Fruit fly (Drosophila melanogaster): Measurements from ENCODE around the gene Pfdn2.

The Pfdn2 gene

dm6 chr3L:11053843-11054242 lies 20.3 kb downstream of the Pfdn2 start, which contains the start of gene CG7888:
TSS of gene CG7888 (plus strand) at chr3L:11054035.
- TF ChIP-seq CG8478 (optimal IDR thresholded peaks at IDR 0.05) (no peak), usp (GFP tag; optimal IDR thresholded peaks at IDR 0.05) (no peak), pan (optimal IDR thresholded peaks at IDR 0.05) (no peak), EcR (GFP tag; optimal IDR thresholded peaks at IDR 0.05) (no peak), psq (optimal IDR thresholded peaks at IDR 0.05) (no peak), Dll (optimal IDR thresholded peaks at IDR 0.05) (no peak)

- TF ChIP-seq Dll (optimal IDR thresholded peaks at IDR 0.05) (no peak), CG8478 (optimal IDR thresholded peaks at IDR 0.05) (no peak), usp (GFP tag; optimal IDR thresholded peaks at IDR 0.05) (no peak), EcR (GFP tag; optimal IDR thresholded peaks at IDR 0.05) (no peak), psq (optimal IDR thresholded peaks at IDR 0.05) (no peak), pan (optimal IDR thresholded peaks at IDR 0.05) (no peak)
Measured at dm6 chr3L:11052760-11053259, 21.4 kb downstream of the Pfdn2 start.

dm6 chr3L:11051271-11051670 lies 22.9 kb downstream of the Pfdn2 start, which contains the start of gene CG43693:
TSS of gene CG43693 (minus strand) at chr3L:11051371.
- no peak for TF ChIP-seq psq (optimal IDR thresholded peaks at IDR 0.05)
- TF ChIP-seq usp (GFP tag; optimal IDR thresholded peaks at IDR 0.05): no peak
- TF ChIP-seq pan (optimal IDR thresholded peaks at IDR 0.05): no peak
- TF ChIP-seq Dll (optimal IDR thresholded peaks at IDR 0.05): no peak
- TF ChIP-seq EcR (GFP tag; optimal IDR thresholded peaks at IDR 0.05): no peak
- TF ChIP-seq CG8478 (optimal IDR thresholded peaks at IDR 0.05): no peak

- no peak for TF ChIP-seq EcR (GFP tag; optimal IDR thresholded peaks at IDR 0.05)
- TF ChIP-seq Dll (optimal IDR thresholded peaks at IDR 0.05): no peak
- TF ChIP-seq CG8478 (optimal IDR thresholded peaks at IDR 0.05): no peak
- TF ChIP-seq usp (GFP tag; optimal IDR thresholded peaks at IDR 0.05): no peak
- TF ChIP-seq psq (optimal IDR thresholded peaks at IDR 0.05): no peak
- TF ChIP-seq pan (optimal IDR thresholded peaks at IDR 0.05): no peak
Measured at dm6 chr3L:11049414-11049813, 24.8 kb downstream of the Pfdn2 start.

- TF ChIP-seq pan (optimal IDR thresholded peaks at IDR 0.05) (no peak), usp (GFP tag; optimal IDR thresholded peaks at IDR 0.05) (no peak), psq (optimal IDR thresholded peaks at IDR 0.05) (no peak), EcR (GFP tag; optimal IDR thresholded peaks at IDR 0.05) (no peak), Dll (optimal IDR thresholded peaks at IDR 0.05) (no peak), CG8478 (optimal IDR thresholded peaks at IDR 0.05) (no peak)
Measured at dm6 chr3L:11047877-11048276, 26.3 kb downstream of the Pfdn2 start.

dm6 chr3L:11046559-11046958 lies 27.6 kb downstream of the Pfdn2 start:
- TF ChIP-seq Dll (optimal IDR thresholded peaks at IDR 0.05) (no peak), EcR (GFP tag; optimal IDR thresholded peaks at IDR 0.05) (no peak), CG8478 (optimal IDR thresholded peaks at IDR 0.05) (no peak), psq (optimal IDR thresholded peaks at IDR 0.05) (no peak), pan (optimal IDR thresholded peaks at IDR 0.05) (no peak), usp (GFP tag; optimal IDR thresholded peaks at IDR 0.05) (no peak)

- TF ChIP-seq CG8478 (optimal IDR thresholded peaks at IDR 0.05) (no peak), EcR (GFP tag; optimal IDR thresholded peaks at IDR 0.05) (no peak), usp (GFP tag; optimal IDR thresholded peaks at IDR 0.05) (no peak), psq (optimal IDR thresholded peaks at IDR 0.05) (no peak), Dll (optimal IDR thresholded peaks at IDR 0.05) (no peak)
Measured at dm6 chr3L:11045009-11045408, 29.2 kb downstream of the Pfdn2 start.

- no peak for TF ChIP-seq psq (optimal IDR thresholded peaks at IDR 0.05)
- TF ChIP-seq CG8478 (optimal IDR thresholded peaks at IDR 0.05): no peak
- TF ChIP-seq pan (optimal IDR thresholded peaks at IDR 0.05): no peak
- TF ChIP-seq Dll (optimal IDR thresholded peaks at IDR 0.05): no peak
- TF ChIP-seq EcR (GFP tag; optimal IDR thresholded peaks at IDR 0.05): no peak
- no peak for TF ChIP-seq usp (GFP tag; optimal IDR thresholded peaks at IDR 0.05)
Measured at dm6 chr3L:11043650-11044049, 30.5 kb downstream of the Pfdn2 start.

- TF ChIP-seq usp (GFP tag; optimal IDR thresholded peaks at IDR 0.05): no peak
- TF ChIP-seq Dll (optimal IDR thresholded peaks at IDR 0.05): no peak
- TF ChIP-seq EcR (GFP tag; optimal IDR thresholded peaks at IDR 0.05): no peak
- TF ChIP-seq CG8478 (optimal IDR thresholded peaks at IDR 0.05): no peak
- no peak for TF ChIP-seq psq (optimal IDR thresholded peaks at IDR 0.05)
- TF ChIP-seq pan (optimal IDR thresholded peaks at IDR 0.05): no peak
Measured at dm6 chr3L:11041193-11041592, 33.0 kb downstream of the Pfdn2 start.

dm6 chr3L:11035039-11035438 lies 39.1 kb downstream of the Pfdn2 start:
- TF ChIP-seq pan (optimal IDR thresholded peaks at IDR 0.05): no peak
- TF ChIP-seq psq (optimal IDR thresholded peaks at IDR 0.05): no peak
- TF ChIP-seq CG8478 (optimal IDR thresholded peaks at IDR 0.05): no peak

dm6 chr3L:11033327-11033975 lies 40.7 kb downstream of the Pfdn2 start:
- TF ChIP-seq psq (optimal IDR thresholded peaks at IDR 0.05) (no peak), Dll (optimal IDR thresholded peaks at IDR 0.05) (no peak), usp (GFP tag; optimal IDR thresholded peaks at IDR 0.05) (no peak), EcR (GFP tag; optimal IDR thresholded peaks at IDR 0.05) (no peak), pan (optimal IDR thresholded peaks at IDR 0.05) (no peak), CG8478 (optimal IDR thresholded peaks at IDR 0.05) (no peak)

dm6 chr3L:11031784-11032183 lies 42.4 kb downstream of the Pfdn2 start:
- TF ChIP-seq Dll (optimal IDR thresholded peaks at IDR 0.05): no peak
- TF ChIP-seq CG8478 (optimal IDR thresholded peaks at IDR 0.05): no peak

dm6 chr3L:11027279-11027678 lies 46.9 kb downstream of the Pfdn2 start, which contains the start of gene CG32081:
TSS of gene CG32081 (plus strand) at chr3L:11027579.
- TF ChIP-seq pan (optimal IDR thresholded peaks at IDR 0.05) (no peak), EcR (GFP tag; optimal IDR thresholded peaks at IDR 0.05) (no peak), usp (GFP tag; optimal IDR thresholded peaks at IDR 0.05) (no peak), Dll (optimal IDR thresholded peaks at IDR 0.05) (no peak)

Measured in whole organism.